Fruit fly (Drosophila melanogaster) whole organism, embryonic: ENCODE data around the gene osp.
A peak's percentile ranks its signal among the peaks of the same experiment; 100 is the strongest.

Source experiments
- Antp ChIP-seq: fragments of 200-800 bp; sonication (Bioruptor generic); optimal IDR thresholded peaks from 3 replicates; lab custom pipeline; 2016; ENCODE audit warnings: missing biosample characterization, missing genetic modification characterization
- Awh ChIP-seq: fragments of 200-800 bp; sonication (Bioruptor generic); IDR thresholded peaks from 2 replicates; pipeline ENCODE4, ENCODE4 v1.3.6; 2022; ENCODE audit warnings: missing biosample characterization, missing genetic modification characterization
- Bdp1 ChIP-seq: fragments of 200-800 bp; sonication (Bioruptor generic); optimal IDR thresholded peaks from 3 replicates; lab custom pipeline; 2016; ENCODE audit warnings: missing biosample characterization, missing genetic modification characterization
- CG1024 ChIP-seq: fragments of 200-800 bp; sonication (Bioruptor generic); IDR thresholded peaks from 2 replicates; pipeline ENCODE4 v1.3.6; 2022; ENCODE audit warnings: missing biosample characterization, missing genetic modification characterization
- CG10274 ChIP-seq: fragments of 200-800 bp; sonication (Bioruptor generic); optimal IDR thresholded peaks from 3 replicates; lab custom pipeline; 2017; ENCODE audit warnings: missing biosample characterization, mild to moderate bottlenecking, missing genetic modification characterization
- CG10321 ChIP-seq: fragments of 200-800 bp; sonication (Bioruptor generic); IDR thresholded peaks from 2 replicates; pipeline ENCODE4 v1.3.6; 2022; ENCODE audit warnings: missing biosample characterization, missing genetic modification characterization
- CG10959 ChIP-seq: fragments of 200-800 bp; sonication (Bioruptor generic); IDR thresholded peaks from 2 replicates; pipeline ENCODE4 v1.3.6; 2022; ENCODE audit warnings: missing biosample characterization, missing genetic modification characterization
- CG11504 ChIP-seq: fragments of 200-800 bp; sonication (Bioruptor generic); optimal IDR thresholded peaks from 3 replicates; lab custom pipeline; 2019; ENCODE audit warnings: missing biosample characterization, mild to moderate bottlenecking, missing genetic modification characterization, moderate library complexity
- CG12071 ChIP-seq: fragments of 200-800 bp; sonication (Bioruptor generic); optimal IDR thresholded peaks from 3 replicates; lab custom pipeline; 2018; ENCODE audit warnings: missing biosample characterization, mild to moderate bottlenecking, missing genetic modification characterization
- CG12104 ChIP-seq: fragments of 200-800 bp; sonication (Bioruptor generic); optimal IDR thresholded peaks from 3 replicates; lab custom pipeline; 2016; ENCODE audit warnings: missing biosample characterization, missing genetic modification characterization
- CG12155 ChIP-seq: fragments of 200-800 bp; sonication (Bioruptor generic); optimal IDR thresholded peaks from 3 replicates; lab custom pipeline; 2016; ENCODE audit warnings: missing biosample characterization, missing genetic modification characterization
- CG13775 ChIP-seq: fragments of 200-800 bp; sonication (Bioruptor generic); optimal IDR thresholded peaks from 3 replicates; lab custom pipeline; 2017; ENCODE audit warnings: missing biosample characterization, mild to moderate bottlenecking, missing genetic modification characterization
- CG14965 ChIP-seq: fragments of 200-800 bp; sonication (Bioruptor generic); optimal IDR thresholded peaks from 2 replicates; lab custom pipeline; 2016; ENCODE audit warnings: missing biosample characterization, missing genetic modification characterization, borderline replicate concordance
- CG1602 ChIP-seq: fragments of 200-800 bp; sonication (Bioruptor generic); optimal IDR thresholded peaks from 3 replicates; lab custom pipeline; 2016; ENCODE audit warnings: missing biosample characterization, missing genetic modification characterization
- CG16815 ChIP-seq: fragments of 200-800 bp; sonication (Bioruptor generic); optimal IDR thresholded peaks from 3 replicates; lab custom pipeline; 2017; ENCODE audit warnings: missing biosample characterization, mild to moderate bottlenecking, missing genetic modification characterization
- CG1832 ChIP-seq: fragments of 200-800 bp; sonication (Bioruptor generic); optimal IDR thresholded peaks from 2 replicates; lab custom pipeline; 2017; ENCODE audit warnings: missing biosample characterization, mild to moderate bottlenecking, missing genetic modification characterization, inconsistent platforms
- CG2129 ChIP-seq: fragments of 200-800 bp; sonication (Bioruptor generic); IDR thresholded peaks from 2 replicates; pipeline ENCODE4 v1.3.6; 2022; ENCODE audit warnings: missing biosample characterization, missing genetic modification characterization; ENCODE audit not compliant: partially characterized antibody
- CG32767 ChIP-seq: fragments of 200-800 bp; sonication (Bioruptor generic); IDR thresholded peaks from 2 replicates; pipeline ENCODE4 v1.3.6; 2022; ENCODE audit warnings: missing biosample characterization, missing genetic modification characterization
- CG3847 ChIP-seq: fragments of 200-800 bp; sonication (Bioruptor generic); IDR thresholded peaks from 2 replicates; pipeline ENCODE4 v1.3.6; 2022; ENCODE audit warnings: missing biosample characterization, missing genetic modification characterization
- CG7963 ChIP-seq: fragments of 200-800 bp; sonication (Bioruptor generic); IDR thresholded peaks from 3 replicates; pipeline ENCODE4 v1.3.6; 2022; ENCODE audit warnings: missing biosample characterization, missing genetic modification characterization; ENCODE audit not compliant: partially characterized antibody
- CG8765 ChIP-seq: fragments of 200-800 bp; sonication (Bioruptor generic); IDR thresholded peaks from 2 replicates; pipeline ENCODE4 v1.3.6; 2022; ENCODE audit warnings: missing biosample characterization, missing genetic modification characterization
- CHES-1-like ChIP-seq: fragments of 200-800 bp; sonication (Bioruptor generic); optimal IDR thresholded peaks from 2 replicates; lab custom pipeline; 2016; ENCODE audit warnings: missing biosample characterization, missing genetic modification characterization
- CrebB ChIP-seq: fragments of 200-800 bp; sonication (Bioruptor generic); optimal IDR thresholded peaks from 3 replicates; lab custom pipeline; 2018; ENCODE audit warnings: missing biosample characterization, mild to moderate bottlenecking, missing genetic modification characterization
- Dad ChIP-seq: fragments of 200-800 bp; sonication (Bioruptor generic); optimal IDR thresholded peaks from 3 replicates; lab custom pipeline; 2016; ENCODE audit warnings: missing biosample characterization, missing genetic modification characterization
- Dbx ChIP-seq: fragments of 200-800 bp; sonication (Bioruptor generic); IDR thresholded peaks from 3 replicates; pipeline ENCODE4 v1.3.6; 2022; ENCODE audit warnings: missing biosample characterization, missing genetic modification characterization
- H15 ChIP-seq: fragments of 200-800 bp; sonication (Bioruptor generic); IDR thresholded peaks from 3 replicates; pipeline ENCODE4 v1.3.6; 2022; ENCODE audit warnings: missing biosample characterization, missing genetic modification characterization
- Hmx ChIP-seq: fragments of 200-800 bp; sonication (Bioruptor generic); optimal IDR thresholded peaks from 2 replicates; lab custom pipeline; 2016; ENCODE audit warnings: missing biosample characterization, missing genetic modification characterization
- Hr3 ChIP-seq: fragments of 200-800 bp; sonication (Bioruptor generic); optimal IDR thresholded peaks from 3 replicates; lab custom pipeline; 2016; ENCODE audit warnings: missing biosample characterization, missing genetic modification characterization
- NC2α ChIP-seq: fragments of 200-800 bp; sonication (Bioruptor generic); optimal IDR thresholded peaks from 2 replicates; lab custom pipeline; 2016; ENCODE audit warnings: missing biosample characterization, missing genetic modification characterization
- NK7.1 ChIP-seq: fragments of 200-800 bp; sonication (Bioruptor generic); optimal IDR thresholded peaks from 3 replicates; lab custom pipeline; 2016; ENCODE audit warnings: missing biosample characterization, missing genetic modification characterization
- Rx ChIP-seq: fragments of 200-800 bp; sonication (Bioruptor generic); IDR thresholded peaks from 2 replicates; pipeline ENCODE4 v1.3.6; 2022; ENCODE audit warnings: missing biosample characterization, missing genetic modification characterization
- Taf1 ChIP-seq: fragments of 200-800 bp; sonication (Bioruptor generic); IDR thresholded peaks from 2 replicates; pipeline ENCODE4 v1.3.6; 2022; ENCODE audit warnings: missing biosample characterization, missing genetic modification characterization
- Vsx1 ChIP-seq: fragments of 200-800 bp; sonication (Bioruptor generic); optimal IDR thresholded peaks from 2 replicates; lab custom pipeline; 2017; ENCODE audit warnings: missing biosample characterization, mild to moderate bottlenecking, missing genetic modification characterization, missing genetic modification reagents
- az2 ChIP-seq: fragments of 200-800 bp; sonication (Bioruptor generic); optimal IDR thresholded peaks from 3 replicates; lab custom pipeline; 2016; ENCODE audit warnings: missing biosample characterization, missing genetic modification characterization
- cato ChIP-seq: fragments of 200-800 bp; sonication (Bioruptor generic); optimal IDR thresholded peaks from 2 replicates; lab custom pipeline; 2016; ENCODE audit warnings: missing biosample characterization, missing genetic modification characterization, borderline replicate concordance
- ci ChIP-seq: fragments of 200-800 bp; sonication (Bioruptor generic); IDR thresholded peaks from 3 replicates; pipeline ENCODE4 v1.3.6; 2022; ENCODE audit warnings: missing biosample characterization, missing genetic modification characterization
- emc ChIP-seq: fragments of 200-800 bp; sonication (Bioruptor generic); optimal IDR thresholded peaks from 2 replicates; lab custom pipeline; 2016; ENCODE audit warnings: missing biosample characterization, missing genetic modification characterization
- fu2 ChIP-seq: fragments of 200-800 bp; sonication (Bioruptor generic); optimal IDR thresholded peaks from 2 replicates; lab custom pipeline; 2016; ENCODE audit warnings: missing biosample characterization, missing genetic modification characterization
- gsb ChIP-seq: fragments of 200-800 bp; sonication (Bioruptor generic); IDR thresholded peaks from 2 replicates; pipeline ENCODE4 v1.3.6; 2022; ENCODE audit warnings: missing biosample characterization, missing genetic modification characterization
- her ChIP-seq: fragments of 200-800 bp; sonication (Bioruptor generic); optimal IDR thresholded peaks from 2 replicates; lab custom pipeline; 2016; ENCODE audit warnings: missing biosample characterization, missing genetic modification characterization
- jing ChIP-seq: fragments of 200-800 bp; sonication (Bioruptor generic); optimal IDR thresholded peaks from 2 replicates; lab custom pipeline; 2018; ENCODE audit warnings: missing biosample characterization, mild to moderate bottlenecking, missing genetic modification characterization
- klu ChIP-seq: fragments of 200-800 bp; sonication (Bioruptor generic); IDR thresholded peaks from 2 replicates; pipeline ENCODE4 v1.3.6; 2022; ENCODE audit warnings: missing biosample characterization, missing genetic modification characterization
- lmd ChIP-seq: fragments of 200-800 bp; sonication (Bioruptor generic); IDR thresholded peaks from 2 replicates; pipeline ENCODE4 v1.3.6; 2022; ENCODE audit warnings: missing biosample characterization, missing genetic modification characterization
- nerfin-2 ChIP-seq: fragments of 200-800 bp; sonication (Bioruptor generic); IDR thresholded peaks from 2 replicates; pipeline ENCODE4 v1.3.6; 2022; ENCODE audit warnings: missing biosample characterization, missing genetic modification characterization; ENCODE audit not compliant: partially characterized antibody
- nom ChIP-seq: fragments of 200-800 bp; sonication (Bioruptor generic); optimal IDR thresholded peaks from 2 replicates; lab custom pipeline; 2017; ENCODE audit warnings: missing biosample characterization, missing genetic modification characterization, mild to moderate bottlenecking, moderate library complexity, missing genetic modification reagents
- odd ChIP-seq: fragments of 200-800 bp; sonication (Bioruptor generic); optimal IDR thresholded peaks from 2 replicates; lab custom pipeline; 2017; ENCODE audit warnings: missing biosample characterization, mild to moderate bottlenecking, missing genetic modification characterization
- pum ChIP-seq: fragments of 200-800 bp; sonication (Bioruptor generic); optimal IDR thresholded peaks from 2 replicates; lab custom pipeline; 2016; ENCODE audit warnings: missing biosample characterization, missing genetic modification characterization
- sima ChIP-seq: fragments of 200-800 bp; sonication (Bioruptor generic); optimal IDR thresholded peaks from 2 replicates; lab custom pipeline; 2016; ENCODE audit warnings: missing biosample characterization, missing genetic modification characterization
- slbo ChIP-seq: fragments of 200-800 bp; sonication (Bioruptor generic); IDR thresholded peaks from 2 replicates; pipeline ENCODE4 v1.3.6; 2022; ENCODE audit warnings: missing biosample characterization, missing genetic modification characterization
- trem ChIP-seq: fragments of 200-800 bp; optimal IDR thresholded peaks from 3 replicates; lab custom pipeline; 2019; ENCODE audit warnings: missing biosample characterization, mild to moderate bottlenecking, missing genetic modification characterization, moderate library complexity
- twi ChIP-seq: fragments of 200-800 bp; optimal IDR thresholded peaks from 2 replicates; lab custom pipeline; 2019; ENCODE audit warnings: missing biosample characterization, mild to moderate bottlenecking, missing genetic modification characterization, moderate library complexity
- wor ChIP-seq: fragments of 200-800 bp; sonication (Bioruptor generic); IDR thresholded peaks from 2 replicates; pipeline ENCODE4 v1.3.6; 2022; ENCODE audit warnings: missing biosample characterization, missing genetic modification characterization

osp gene

dm6 chr2L:14706194-14706593 lies 17.1 kb upstream of the osp start (continued):
- TF ChIP-seq Rx (GFP tag; lab: Robert Waterston, UW) (peak; percentile 65), CG12155 (GFP tag; lab: Kevin White, UChicago) (peak; percentile 54), CG2129 (GFP tag; lab: Robert Waterston, UW) (no peak), Dad (GFP tag; lab: Kevin White, UChicago) (peak; percentile 83), trem (tag; lab: Kevin White, UChicago) (peak; percentile 68), NC2α (GFP tag; lab: Kevin White, UChicago) (peak; percentile 76), CG1832 (no peak), pum (GFP tag; lab: Kevin White, UChicago) (peak; percentile 86), Vsx1 (GFP tag; lab: Kevin White, UChicago) (peak; percentile 16), jing (GFP tag; lab: Kevin White, UChicago) (no peak), Bdp1 (GFP tag; lab: Kevin White, UChicago) (peak; percentile 42), CG32767 (GFP tag; lab: Robert Waterston, UW) (no peak), fu2 (peak; percentile 22), CG13775 (GFP tag; lab: Kevin White, UChicago) (no peak), nerfin-2 (GFP tag; lab: Robert Waterston, UW) (no peak), CG14965 (peak; percentile 67), cato (GFP tag; lab: Kevin White, UChicago) (no peak), CG10321 (GFP tag; lab: Robert Waterston, UW) (peak; percentile 25; the same call in 1 of the 2 replicates), Hr3 (GFP tag; lab: Kevin White, UChicago) (peak; percentile 61), Taf1 (GFP tag; lab: Robert Waterston, UW) (0 out of 2 replicates have a peak, but pooled peaks have one; percentile 45), CG1024 (GFP tag; lab: Robert Waterston, UW) (peak; percentile 64), H15 (GFP tag; lab: Robert Waterston, UW) (peak; percentile 30; the same call in 2 of the 3 replicates), CG12104 (GFP tag; lab: Kevin White, UChicago) (no peak), NK7.1 (GFP tag; lab: Kevin White, UChicago) (peak; percentile 59), az2 (peak; percentile 72), CG3847 (GFP tag; lab: Robert Waterston, UW) (peak; percentile 77), lmd (GFP tag; lab: Robert Waterston, UW) (peak; percentile 77), sima (no peak), gsb (GFP tag; lab: Robert Waterston, UW) (peak; percentile 58), slbo (peak; percentile 73), CG10959 (peak; percentile 81), CHES-1-like (GFP tag; lab: Kevin White, UChicago) (peak; percentile 51), CG10274 (no peak), twi (tag; lab: Kevin White, UChicago) (peak; percentile 48), CrebB (tag; lab: Kevin White, UChicago) (peak; percentile 11), CG8765 (peak; percentile 42; the same call in 1 of the 2 replicates), odd (GFP tag; lab: Kevin White, UChicago) (no peak), Awh (peak; percentile 68), wor (GFP tag; lab: Robert Waterston, UW) (no peak), nom (GFP tag; lab: Kevin White, UChicago) (no peak), ci (GFP tag; lab: Robert Waterston, UW) (peak; percentile 83), CG7963 (GFP tag; lab: Robert Waterston, UW) (no peak), her (GFP tag; lab: Kevin White, UChicago) (peak; percentile 76), CG12071 (GFP tag; lab: Kevin White, UChicago) (peak; percentile 50), CG1602 (peak; percentile 85), Hmx (GFP tag; lab: Kevin White, UChicago) (peak; percentile 9), CG16815 (GFP tag; lab: Kevin White, UChicago) (peak; percentile 23), klu (GFP tag; lab: Robert Waterston, UW) (0 out of 2 replicates have a peak, but pooled peaks have one; percentile 34), emc (peak; percentile 68), CG11504 (tag; lab: Kevin White, UChicago) (peak; percentile 71), Antp (GFP tag; lab: Kevin White, UChicago) (peak; percentile 86), Dbx (GFP tag; lab: Robert Waterston, UW) (peak; percentile 74; the same call in 2 of the 3 replicates)
